Worm (Caenorhabditis elegans): ENCODE data around the gene fipr-27.
"Not testable (repeated sequence)": the region's sequence is repeated elsewhere in the genome, so short reads cannot be mapped to it uniquely, and the experiment has no call there.

ce11 chrIV:16615122-16615521, 15.6 kb upstream of the fipr-27 start:
- TF ChIP-seq madf-6 (GFP tag; IDR thresholded peaks at IDR 0.05); unc-62 (GFP tag; optimal IDR thresholded peaks at IDR 0.05); hmg-1.2 (GFP tag; IDR thresholded peaks at IDR 0.05); ceh-40 (GFP tag; IDR thresholded peaks at IDR 0.05); repo-1 (tag; optimal IDR thresholded peaks at IDR 0.05); ets-4 (GFP tag; optimal IDR thresholded peaks at IDR 0.05); chd-7 (tag; optimal IDR thresholded peaks at IDR 0.05); ama-1 (optimal IDR thresholded peaks at IDR 0.05); ama-1 (GFP tag; optimal IDR thresholded peaks at IDR 0.05): not testable (repeated sequence)
